Fruit fly (Drosophila melanogaster) whole organism, prepupa: ENCODE measurements around the gene RpS20.

Experiments used
- Blimp-1 ChIP-seq: fragments of 200-800 bp; sonication (Bioruptor generic); optimal IDR thresholded peaks from 3 replicates; lab custom pipeline; 2017; ENCODE audit warnings: missing biosample characterization, missing genetic modification characterization, mild to moderate bottlenecking, moderate library complexity, missing genetic modification reagents
- CG10669 ChIP-seq: fragments of 200-800 bp; sonication (Bioruptor generic); optimal IDR thresholded peaks from 3 replicates; lab custom pipeline; 2018; ENCODE audit warnings: missing biosample characterization, mild to moderate bottlenecking, missing genetic modification characterization, moderate library complexity
- CG11294 ChIP-seq: fragments of 200-800 bp; sonication (Bioruptor generic); IDR thresholded peaks from 2 replicates; pipeline ENCODE4 v1.3.6; 2022; ENCODE audit warnings: missing biosample characterization, missing genetic modification characterization
- CG15336 ChIP-seq: fragments of 200-800 bp; sonication (Bioruptor generic); IDR thresholded peaks from 2 replicates; pipeline ENCODE4 v1.3.6; 2022; ENCODE audit warnings: missing biosample characterization, missing genetic modification characterization
- CG1621 ChIP-seq: fragments of 200-800 bp; sonication (Bioruptor generic); optimal IDR thresholded peaks from 3 replicates; lab custom pipeline; 2018; ENCODE audit warnings: missing biosample characterization, mild to moderate bottlenecking, missing genetic modification characterization
- CG16779 ChIP-seq: fragments of 200-800 bp; sonication (Bioruptor generic); optimal IDR thresholded peaks from 3 replicates; lab custom pipeline; 2017; ENCODE audit warnings: missing biosample characterization, mild to moderate bottlenecking, missing genetic modification characterization
- CG31627 ChIP-seq: fragments of 200-800 bp; sonication (Bioruptor generic); optimal IDR thresholded peaks from 3 replicates; lab custom pipeline; 2016; ENCODE audit warnings: missing biosample characterization, missing genetic modification characterization
- CG3919 ChIP-seq: fragments of 200-800 bp; sonication (Bioruptor generic); optimal IDR thresholded peaks from 3 replicates; lab custom pipeline; 2016; ENCODE audit warnings: missing biosample characterization, missing genetic modification characterization
- CG4318 ChIP-seq: fragments of 200-800 bp; sonication (Bioruptor generic); optimal IDR thresholded peaks from 3 replicates; lab custom pipeline; 2017; ENCODE audit warnings: missing biosample characterization, mild to moderate bottlenecking, missing genetic modification characterization
- CG6163 ChIP-seq: fragments of 200-800 bp; sonication (Bioruptor generic); IDR thresholded peaks from 3 replicates; pipeline ENCODE4 v1.3.6; 2022; ENCODE audit warnings: missing biosample characterization, missing genetic modification characterization
- CG6276 ChIP-seq: fragments of 200-800 bp; sonication (Bioruptor generic); optimal IDR thresholded peaks from 2 replicates; lab custom pipeline; 2017; ENCODE audit warnings: missing biosample characterization, mild to moderate bottlenecking, missing genetic modification characterization
- CG6792 ChIP-seq: fragments of 200-800 bp; sonication (Bioruptor generic); optimal IDR thresholded peaks from 3 replicates; lab custom pipeline; 2016; ENCODE audit warnings: missing biosample characterization, missing genetic modification characterization
- CG6808 ChIP-seq: fragments of 200-800 bp; sonication (Bioruptor generic); optimal IDR thresholded peaks from 3 replicates; lab custom pipeline; 2017; ENCODE audit warnings: missing biosample characterization, missing genetic modification characterization, mild to moderate bottlenecking, moderate library complexity, missing genetic modification reagents
- CG6854 ChIP-seq: fragments of 200-800 bp; sonication (Bioruptor generic); optimal IDR thresholded peaks from 2 replicates; lab custom pipeline; 2017; ENCODE audit warnings: missing biosample characterization, mild to moderate bottlenecking, missing genetic modification characterization
- CG8119 ChIP-seq: fragments of 200-800 bp; sonication (Bioruptor generic); IDR thresholded peaks from 3 replicates; pipeline ENCODE4 v1.3.6; 2022; ENCODE audit warnings: missing biosample characterization, missing genetic modification characterization
- CG8319 ChIP-seq: fragments of 200-800 bp; sonication (Bioruptor generic); optimal IDR thresholded peaks from 3 replicates; lab custom pipeline; 2016; ENCODE audit warnings: missing biosample characterization, missing genetic modification characterization
- CG8632 ChIP-seq: fragments of 200-800 bp; sonication (Bioruptor generic); optimal IDR thresholded peaks from 3 replicates; lab custom pipeline; 2016; ENCODE audit warnings: missing biosample characterization, missing genetic modification characterization
- Eip75B ChIP-seq: fragments of 200-800 bp; sonication (Bioruptor generic); optimal IDR thresholded peaks from 3 replicates; lab custom pipeline; 2016; ENCODE audit warnings: missing biosample characterization, missing genetic modification characterization
- Eip78C ChIP-seq: fragments of 200-800 bp; sonication (Bioruptor generic); peaks from one replicate; lab custom pipeline; 2016; ENCODE audit warnings: missing biosample characterization, missing genetic modification characterization
- Eip93F ChIP-seq: fragments of 200-800 bp; sonication (Bioruptor generic); optimal IDR thresholded peaks from 2 replicates; lab custom pipeline; 2016; ENCODE audit warnings: missing biosample characterization, mild to moderate bottlenecking, missing genetic modification characterization
- Ets96B ChIP-seq: fragments of 200-800 bp; optimal IDR thresholded peaks from 2 replicates; lab custom pipeline; 2019; ENCODE audit warnings: missing biosample characterization, mild to moderate bottlenecking, missing genetic modification characterization, moderate library complexity
- Gug ChIP-seq: fragments of 200-800 bp; sonication (Bioruptor generic); IDR thresholded peaks from 2 replicates; pipeline ENCODE4 v1.3.6; 2022; ENCODE audit warnings: missing biosample characterization, missing genetic modification characterization
- Hr38 ChIP-seq: sonication (Bioruptor generic); optimal IDR thresholded peaks from 2 replicates; lab custom pipeline; 2016; ENCODE audit warnings: missing biosample characterization, missing genetic modification characterization
- Hr4 ChIP-seq: fragments of 200-800 bp; sonication (Bioruptor generic); optimal IDR thresholded peaks from 3 replicates; lab custom pipeline; 2016; ENCODE audit warnings: missing biosample characterization, missing genetic modification characterization
- Lpt ChIP-seq: fragments of 200-800 bp; sonication (Bioruptor generic); optimal IDR thresholded peaks from 3 replicates; lab custom pipeline; 2016; ENCODE audit warnings: missing biosample characterization, missing genetic modification characterization
- Met ChIP-seq: fragments of 200-800 bp; sonication (Bioruptor generic); optimal IDR thresholded peaks from 3 replicates; lab custom pipeline; 2016; ENCODE audit warnings: missing biosample characterization, missing genetic modification characterization
- OdsH ChIP-seq: fragments of 200-800 bp; sonication (Bioruptor generic); optimal IDR thresholded peaks from 3 replicates; lab custom pipeline; 2016; ENCODE audit warnings: missing biosample characterization, missing genetic modification characterization
- Smox ChIP-seq: fragments of 200-800 bp; sonication (Bioruptor generic); optimal IDR thresholded peaks from 3 replicates; lab custom pipeline; 2016; ENCODE audit warnings: missing biosample characterization, missing genetic modification characterization
- Sox102F ChIP-seq: fragments of 200-800 bp; sonication (Bioruptor generic); optimal IDR thresholded peaks from 2 replicates; lab custom pipeline; 2016; ENCODE audit warnings: missing biosample characterization, mild to moderate bottlenecking, missing genetic modification characterization
- Sox14 ChIP-seq: fragments of 200-800 bp; sonication (Bioruptor generic); optimal IDR thresholded peaks from 3 replicates; lab custom pipeline; 2016; ENCODE audit warnings: missing biosample characterization, missing genetic modification characterization
- acj6 ChIP-seq: fragments of 200-800 bp; sonication (Bioruptor generic); optimal IDR thresholded peaks from 3 replicates; lab custom pipeline; 2016; ENCODE audit warnings: missing biosample characterization, missing genetic modification characterization
- cyc ChIP-seq: fragments of 200-800 bp; sonication (Bioruptor generic); optimal IDR thresholded peaks from 3 replicates; lab custom pipeline; 2016; ENCODE audit warnings: missing biosample characterization, missing genetic modification characterization
- dac ChIP-seq: fragments of 200-800 bp; sonication (Bioruptor generic); optimal IDR thresholded peaks from 2 replicates; lab custom pipeline; 2017; ENCODE audit warnings: missing biosample characterization, mild to moderate bottlenecking, missing genetic modification characterization
- dsx ChIP-seq: fragments of 200-800 bp; optimal IDR thresholded peaks from 3 replicates; lab custom pipeline; 2019; ENCODE audit warnings: missing biosample characterization, mild to moderate bottlenecking, missing genetic modification characterization, moderate library complexity; ENCODE audit not compliant: poor library complexity, severe bottlenecking
- eg ChIP-seq: fragments of 200-800 bp; sonication (Bioruptor generic); IDR thresholded peaks from 3 replicates; pipeline ENCODE4 v1.3.6; 2022; ENCODE audit warnings: missing biosample characterization, missing genetic modification characterization
- esn ChIP-seq: fragments of 200-800 bp; sonication (Bioruptor generic); optimal IDR thresholded peaks from 2 replicates; lab custom pipeline; 2016; ENCODE audit warnings: missing biosample characterization, mild to moderate bottlenecking, missing genetic modification characterization, moderate library complexity
- fd59A ChIP-seq: fragments of 200-800 bp; sonication (Bioruptor generic); optimal IDR thresholded peaks from 2 replicates; lab custom pipeline; 2017; ENCODE audit warnings: missing biosample characterization, mild to moderate bottlenecking, missing genetic modification characterization, missing genetic modification reagents
- fkh ChIP-seq: fragments of 200-800 bp; sonication (Bioruptor generic); optimal IDR thresholded peaks from 3 replicates; lab custom pipeline; 2017; ENCODE audit warnings: missing biosample characterization, mild to moderate bottlenecking, missing genetic modification characterization, moderate library complexity
- lz ChIP-seq: fragments of 200-800 bp; sonication (Bioruptor generic); optimal IDR thresholded peaks from 3 replicates; lab custom pipeline; 2016; ENCODE audit warnings: missing biosample characterization, missing genetic modification characterization
- net ChIP-seq: fragments of 200-800 bp; sonication (Bioruptor generic); optimal IDR thresholded peaks from 3 replicates; lab custom pipeline; 2016; ENCODE audit warnings: missing biosample characterization, missing genetic modification characterization
- pdm3 ChIP-seq: fragments of 200-800 bp; sonication (Bioruptor generic); optimal IDR thresholded peaks from 3 replicates; lab custom pipeline; 2016; ENCODE audit warnings: missing biosample characterization, missing genetic modification characterization
- salr ChIP-seq, 2 experiments: fragments of 200-800 bp; sonication (Bioruptor generic); optimal IDR thresholded peaks; 3 replicates each; lab custom pipeline; 2016 to 2018; ENCODE audit warnings: missing biosample characterization in 2 of 2, missing genetic modification characterization in 2 of 2, mild to moderate bottlenecking in 1 of 2
- spab ChIP-seq: fragments of 200-800 bp; sonication (Bioruptor generic); optimal IDR thresholded peaks from 2 replicates; lab custom pipeline; 2017; ENCODE audit warnings: missing biosample characterization, mild to moderate bottlenecking, missing genetic modification characterization, missing genetic modification reagents
- ss ChIP-seq, 2 experiments: fragments of 200-800 bp; sonication (Bioruptor generic); optimal IDR thresholded peaks; 2 replicates in 1 of 2; 3 replicates in 1 of 2; lab custom pipeline; 2017 to 2018; ENCODE audit warnings: mild to moderate bottlenecking in 2 of 2, missing biosample characterization in 2 of 2, missing genetic modification characterization in 2 of 2, moderate library complexity in 1 of 2
- svp ChIP-seq: fragments of 200-800 bp; sonication (Bioruptor generic); peaks from one replicate; lab custom pipeline; 2016; ENCODE audit warnings: missing biosample characterization, missing genetic modification characterization
- topi ChIP-seq: fragments of 200-800 bp; sonication (Bioruptor generic); optimal IDR thresholded peaks from 3 replicates; lab custom pipeline; 2016; ENCODE audit warnings: missing biosample characterization, missing genetic modification characterization
- vri ChIP-seq: fragments of 200-800 bp; sonication (Bioruptor generic); optimal IDR thresholded peaks from 3 replicates; lab custom pipeline; 2016; ENCODE audit warnings: missing biosample characterization, mild to moderate bottlenecking, missing genetic modification characterization

The RpS20 gene

DNA sequence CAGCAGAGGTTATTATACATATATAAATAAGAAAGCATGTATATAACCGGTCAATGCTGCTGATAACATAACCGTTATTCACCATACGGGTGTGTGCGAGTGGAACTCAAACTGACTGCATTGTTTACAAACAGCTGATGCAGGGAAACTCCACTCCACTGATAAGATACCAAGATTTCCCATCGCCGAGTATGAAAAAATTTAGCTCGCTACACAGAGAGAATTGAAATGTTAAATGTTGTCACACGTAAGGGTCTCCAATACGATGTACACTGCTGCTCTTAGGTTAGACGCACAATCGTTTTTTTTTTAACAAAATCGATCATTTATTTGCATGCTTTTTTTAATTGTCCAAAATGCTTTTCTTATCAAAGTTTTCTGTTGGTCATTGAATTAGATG is 11.7 kb downstream of the RpS20 start (continued):
- TF ChIP-seq eg (GFP tag; lab: Robert Waterston, UW) (peak; percentile 50; the same call in 1 of the 3 replicates), CG8319 (no peak), CG15336 (GFP tag; lab: Robert Waterston, UW) (peak; percentile 64; the same call in 1 of the 2 replicates), Gug (no peak), CG8119 (GFP tag; lab: Robert Waterston, UW) (peak; percentile 61; the same call in 2 of the 3 replicates), Sox14 (GFP tag; lab: Kevin White, UChicago) (peak; percentile 13), Ets96B (tag; lab: Kevin White, UChicago) (no peak), Lpt (no peak), dac (GFP tag; lab: Kevin White, UChicago) (no peak), CG6854 (GFP tag; lab: Kevin White, UChicago) (no peak), net (GFP tag; lab: Kevin White, UChicago) (no peak), Smox (GFP tag; lab: Kevin White, UChicago) (peak; percentile 28), vri (GFP tag; lab: Kevin White, UChicago) (no peak), CG16779 (no peak), Met (peak; percentile 17), CG6808 (GFP tag; lab: Kevin White, UChicago) (no peak), Eip75B (GFP tag; lab: Kevin White, UChicago) (peak; percentile 20), esn (peak; percentile 49), CG3919 (GFP tag; lab: Kevin White, UChicago) (peak; percentile 21), Hr38 (no peak)
- TF ChIP-seq, all 60 proteins: peak for 33

DNA sequence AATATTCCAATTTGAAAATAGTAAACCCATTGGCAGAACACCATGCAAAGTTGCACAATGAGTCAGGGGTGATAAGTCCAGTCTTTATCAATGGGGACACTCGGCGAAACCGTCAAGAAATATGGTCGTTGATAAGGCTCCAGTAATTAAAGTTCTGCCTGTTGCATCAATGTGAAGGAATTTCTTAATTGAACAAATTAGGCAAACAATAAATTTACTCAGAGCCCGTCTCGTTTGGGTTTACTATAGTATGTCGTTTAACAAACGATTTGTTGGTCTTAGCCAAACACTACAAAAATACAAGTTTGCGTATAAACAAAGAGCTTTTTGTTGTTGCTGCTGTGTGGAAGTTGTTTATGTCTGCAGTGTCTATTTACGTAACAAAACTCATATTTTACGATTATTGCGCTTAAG is 12.8 kb downstream of the RpS20 start:
- no peak for TF ChIP-seq salr (GFP tag; optimal IDR thresholded peaks at IDR 0.05; lab: Kevin White, UChicago)
- TF ChIP-seq Eip78C (GFP tag; lab: Kevin White, UChicago): peak; percentile 5
- no peak for TF ChIP-seq Hr38
- TF ChIP-seq pdm3 (GFP tag; lab: Kevin White, UChicago): no peak
- no peak for TF ChIP-seq CG8319
- no peak for TF ChIP-seq Hr4 (GFP tag; lab: Kevin White, UChicago)
- TF ChIP-seq Ets96B (tag; lab: Kevin White, UChicago): no peak
- TF ChIP-seq fkh: peak; percentile 94
- TF ChIP-seq Sox102F (GFP tag; lab: Kevin White, UChicago): no peak
- no peak for TF ChIP-seq CG6808 (GFP tag; lab: Kevin White, UChicago)
- no peak for TF ChIP-seq CG6276 (GFP tag; lab: Kevin White, UChicago)
- no peak for TF ChIP-seq dsx (GFP tag; lab: Kevin White, UChicago)
- no peak for TF ChIP-seq acj6 (GFP tag; lab: Kevin White, UChicago)
- no peak for TF ChIP-seq spab
- no peak for TF ChIP-seq svp (GFP tag; lab: Kevin White, UChicago)
- no peak for TF ChIP-seq CG11294 (GFP tag; lab: Robert Waterston, UW)
- TF ChIP-seq vri (GFP tag; lab: Kevin White, UChicago): peak; percentile 53
- no peak for TF ChIP-seq topi

DNA sequence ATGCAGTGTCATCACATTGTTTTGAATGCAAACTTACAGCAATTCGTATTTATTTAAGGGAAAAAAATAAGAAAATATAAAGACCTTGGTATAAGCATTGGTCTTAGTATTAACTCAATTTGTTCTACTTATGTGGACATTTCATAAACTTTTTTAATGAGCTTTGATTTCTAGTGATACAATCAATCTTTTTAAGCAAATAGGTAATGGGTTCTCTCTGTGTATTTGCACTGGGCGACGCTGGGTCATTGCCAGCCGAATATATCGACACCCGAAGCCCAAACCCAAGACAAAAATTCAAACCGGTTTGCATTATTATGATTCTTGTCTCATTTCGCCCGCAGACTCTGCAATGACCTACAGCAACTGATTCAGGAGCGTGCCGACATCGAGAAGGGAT is 13.6 kb downstream of the RpS20 start:
- TF ChIP-seq topi (peak; percentile 1), Gug (no peak), CG4318 (no peak), fd59A (GFP tag; lab: Kevin White, UChicago) (no peak), dac (GFP tag; lab: Kevin White, UChicago) (no peak), CG8632 (GFP tag; lab: Kevin White, UChicago) (no peak), eg (GFP tag; lab: Robert Waterston, UW) (no peak), CG31627 (GFP tag; lab: Kevin White, UChicago) (no peak), Blimp-1 (no peak), CG6854 (GFP tag; lab: Kevin White, UChicago) (peak; percentile 65), Eip75B (GFP tag; lab: Kevin White, UChicago) (no peak), CG15336 (GFP tag; lab: Robert Waterston, UW) (no peak), dsx (GFP tag; lab: Kevin White, UChicago) (no peak), vri (GFP tag; lab: Kevin White, UChicago) (no peak), cyc (GFP tag; lab: Kevin White, UChicago) (peak; percentile 12), Eip93F (GFP tag; lab: Kevin White, UChicago) (no peak), CG1621 (tag; lab: Kevin White, UChicago) (no peak), Met (peak; percentile 6), ss (GFP tag; optimal IDR thresholded peaks at IDR 0.05; lab: Kevin White, UChicago) (no peak), CG10669 (no peak), CG3919 (GFP tag; lab: Kevin White, UChicago) (peak; percentile 23), svp (GFP tag; lab: Kevin White, UChicago) (peak; percentile 75), CG6276 (GFP tag; lab: Kevin White, UChicago) (no peak), OdsH (GFP tag; lab: Kevin White, UChicago) (no peak), CG6792 (GFP tag; lab: Kevin White, UChicago) (no peak), lz (no peak), Sox102F (GFP tag; lab: Kevin White, UChicago) (peak; percentile 18), CG6163 (GFP tag; lab: Robert Waterston, UW) (peak; percentile 30; the same call in 1 of the 3 replicates)
